Worm (Caenorhabditis elegans) whole organism, L4 larva: ENCODE data around the gene cfap-20.

ENCODE experiments used
- D1046.2 ChIP-seq: fragments of 200-800 bp; sonication (Bioruptor generic); IDR thresholded peaks from 2 replicates; pipeline ENCODE4 v1.3.6; 2022; ENCODE audit warnings: missing genetic modification characterization, missing compliant biosample characterization
- F10B5.3 ChIP-seq: sonication (generic microtip); optimal IDR thresholded peaks from 2 replicates; lab custom pipeline; 2016; ENCODE audit warnings: mild to moderate bottlenecking, missing genetic modification characterization, missing compliant biosample characterization
- F26F4.8 ChIP-seq: fragments of 200-800 bp; sonication (Bioruptor generic); conservative IDR thresholded peaks from 2 replicates; pipeline ENCODE4 v1.3.6; 2022; ENCODE audit warnings: missing genetic modification characterization, missing compliant biosample characterization
- F44E2.7 ChIP-seq: fragments of 200-800 bp; sonication (Bioruptor generic); IDR thresholded peaks from 2 replicates; pipeline ENCODE4 v2.1.2; 2022; ENCODE audit warnings: missing genetic modification characterization, missing compliant biosample characterization
- F49E8.2 ChIP-seq: sonication (generic microtip); optimal IDR thresholded peaks from 2 replicates; lab custom pipeline; 2016; ENCODE audit warnings: missing compliant biosample characterization, mild to moderate bottlenecking, missing genetic modification characterization, borderline replicate concordance
- arid-1 ChIP-seq: fragments of 200-800 bp; sonication (Bioruptor generic); conservative IDR thresholded peaks from 2 replicates; pipeline ENCODE4 v1.3.6; 2022; ENCODE audit warnings: missing genetic modification reagents, missing genetic modification characterization, missing compliant biosample characterization
- ceh-20 ChIP-seq: fragments of 200-800 bp; sonication (Bioruptor generic); IDR thresholded peaks from 2 replicates; pipeline ENCODE4 v1.3.6; 2022; ENCODE audit warnings: missing genetic modification reagents, missing genetic modification characterization, missing compliant biosample characterization
- ceh-32 ChIP-seq: sonication (generic microtip); optimal IDR thresholded peaks from 2 replicates; lab custom pipeline; 2016; ENCODE audit warnings: mild to moderate bottlenecking, missing genetic modification characterization, missing compliant biosample characterization; ENCODE audit not compliant: poor library complexity
- ceh-62 ChIP-seq: sonication (generic microtip); optimal IDR thresholded peaks from 2 replicates; lab custom pipeline; 2017; ENCODE audit warnings: missing biosample characterization, missing genetic modification characterization
- ceh-82 ChIP-seq: sonication (generic microtip); optimal IDR thresholded peaks from 2 replicates; lab custom pipeline; 2017; ENCODE audit warnings: missing biosample characterization, missing genetic modification characterization
- daf-8 ChIP-seq: fragments of 200-800 bp; sonication (Bioruptor generic); IDR thresholded peaks from 2 replicates; pipeline ENCODE4 v1.3.6; 2022; ENCODE audit warnings: missing genetic modification characterization, missing compliant biosample characterization
- dmd-6 ChIP-seq: fragments of 200-800 bp; sonication (Bioruptor generic); IDR thresholded peaks from 2 replicates; pipeline ENCODE4 v1.3.6; 2022; ENCODE audit warnings: missing genetic modification reagents, missing genetic modification characterization, missing compliant biosample characterization
- dmd-8 ChIP-seq: fragments of 200-800 bp; sonication (Bioruptor generic); IDR thresholded peaks from 2 replicates; pipeline ENCODE4 v1.3.6; 2022; ENCODE audit warnings: missing genetic modification characterization, missing compliant biosample characterization
- dpl-1 ChIP-seq: fragments of 150-350 bp; optimal IDR thresholded peaks from 2 replicates; lab custom pipeline; 2014; ENCODE audit warnings: missing biosample characterization, missing genetic modification reagents, missing genetic modification characterization
- egl-43 ChIP-seq: fragments of 200-800 bp; sonication (Bioruptor generic); IDR thresholded peaks from 2 replicates; pipeline ENCODE4 v1.3.6; 2022; ENCODE audit warnings: missing genetic modification reagents, missing genetic modification characterization, missing compliant biosample characterization
- fkh-10 ChIP-seq: fragments of 150-350 bp; optimal IDR thresholded peaks from 2 replicates; lab custom pipeline; 2014; ENCODE audit warnings: missing biosample characterization, missing genetic modification reagents, missing genetic modification characterization
- fos-1 ChIP-seq: fragments of 150-350 bp; optimal IDR thresholded peaks from 2 replicates; lab custom pipeline; 2014; ENCODE audit warnings: missing biosample characterization, missing genetic modification characterization
- gei-8 ChIP-seq: fragments of 200-800 bp; sonication (Bioruptor generic); optimal IDR thresholded peaks from 2 replicates; lab custom pipeline; 2018; ENCODE audit warnings: mild to moderate bottlenecking, missing genetic modification characterization, missing compliant biosample characterization
- hlh-30 ChIP-seq: sonication (generic microtip); optimal IDR thresholded peaks from 2 replicates; lab custom pipeline; 2017; ENCODE audit warnings: antibody characterized with exemption, mild to moderate bottlenecking, missing genetic modification characterization, missing compliant biosample characterization; ENCODE audit not compliant: insufficient read depth
- hmg-1.1 ChIP-seq: fragments of 200-800 bp; sonication (Bioruptor generic); IDR thresholded peaks from 2 replicates; pipeline ENCODE4 v1.3.6; 2022; ENCODE audit warnings: missing genetic modification reagents, missing genetic modification characterization, missing compliant biosample characterization
- lin-1 ChIP-seq: fragments of 200-800 bp; sonication (Bioruptor generic); IDR thresholded peaks from 2 replicates; pipeline ENCODE4 v1.3.6; 2022; ENCODE audit warnings: missing genetic modification reagents, missing genetic modification characterization, missing compliant biosample characterization
- lin-29 ChIP-seq: fragments of 200-800 bp; sonication (Bioruptor generic); IDR thresholded peaks from 2 replicates; pipeline ENCODE4 v1.3.6; 2022; ENCODE audit warnings: missing genetic modification reagents, missing genetic modification characterization, missing compliant biosample characterization
- lin-38 ChIP-seq: fragments of 200-800 bp; sonication (Bioruptor generic); IDR thresholded peaks from 2 replicates; pipeline ENCODE4 v1.3.6; 2022; ENCODE audit warnings: missing genetic modification reagents, missing genetic modification characterization, missing compliant biosample characterization
- lin-39 ChIP-seq: fragments of 150-350 bp; optimal IDR thresholded peaks from 2 replicates; lab custom pipeline; 2014; ENCODE audit warnings: missing biosample characterization, missing genetic modification reagents, missing genetic modification characterization
- lir-3 ChIP-seq: sonication (generic microtip); optimal IDR thresholded peaks from 2 replicates; lab custom pipeline; 2016; ENCODE audit warnings: mild to moderate bottlenecking, missing genetic modification characterization, missing compliant biosample characterization
- madf-9 ChIP-seq: fragments of 200-800 bp; sonication (Bioruptor generic); conservative IDR thresholded peaks from 2 replicates; pipeline ENCODE4 v1.3.6; 2022; ENCODE audit warnings: missing genetic modification reagents, missing genetic modification characterization, missing compliant biosample characterization
- mdl-1 ChIP-seq, 2 experiments: fragments of 150-350 bp in 1 of 2; sonication (generic microtip) in 1 of 2; optimal IDR thresholded peaks; 2 replicates each; lab custom pipeline; 2014 to 2017; ENCODE audit warnings: missing biosample characterization in 2 of 2, missing genetic modification characterization in 2 of 2
- mxl-2 ChIP-seq: fragments of 200-800 bp; sonication (Bioruptor generic); conservative IDR thresholded peaks from 2 replicates; pipeline ENCODE4 v1.3.6; 2022; ENCODE audit warnings: missing genetic modification reagents, missing genetic modification characterization, missing compliant biosample characterization
- mxl-3 ChIP-seq: fragments of 200-800 bp; sonication (Bioruptor generic); optimal IDR thresholded peaks from 2 replicates; lab custom pipeline; 2018; ENCODE audit warnings: mild to moderate bottlenecking, missing genetic modification characterization, missing compliant biosample characterization
- nhr-10 ChIP-seq: fragments of 150-350 bp; optimal IDR thresholded peaks from 2 replicates; lab custom pipeline; 2014; ENCODE audit warnings: missing biosample characterization, missing genetic modification characterization
- nhr-237 ChIP-seq: sonication (generic microtip); optimal IDR thresholded peaks from 2 replicates; lab custom pipeline; 2017; ENCODE audit warnings: missing biosample characterization, missing genetic modification characterization
- nhr-41 ChIP-seq: fragments of 200-800 bp; sonication (Bioruptor generic); IDR thresholded peaks from 2 replicates; pipeline ENCODE4 v1.3.6; 2022; ENCODE audit warnings: missing genetic modification reagents, missing genetic modification characterization, missing compliant biosample characterization
- nhr-48 ChIP-seq: sonication (generic microtip); optimal IDR thresholded peaks from 2 replicates; lab custom pipeline; 2016; ENCODE audit warnings: mild to moderate bottlenecking, missing genetic modification characterization, missing compliant biosample characterization
- nhr-6 ChIP-seq: fragments of 150-350 bp; optimal IDR thresholded peaks from 2 replicates; lab custom pipeline; 2014; ENCODE audit warnings: missing biosample characterization, missing genetic modification characterization
- pha-4 ChIP-seq, 2 experiments: fragments of 150-350 bp in 1 of 2; fragments of 200-800 bp in 1 of 2; sonication (Bioruptor generic) in 1 of 2; IDR thresholded peaks in 1 of 2; optimal IDR thresholded peaks in 1 of 2; 2 replicates each; pipeline versions ENCODE4 v1.3.6 to Lab custom; 2014 to 2022; ENCODE audit warnings: missing genetic modification characterization in 2 of 2, missing genetic modification reagents in 2 of 2, missing biosample characterization in 1 of 2, missing compliant biosample characterization in 1 of 2
- sdz-12 ChIP-seq: fragments of 200-800 bp; sonication (Bioruptor generic); optimal IDR thresholded peaks from 2 replicates; lab custom pipeline; 2018; ENCODE audit warnings: mild to moderate bottlenecking, missing genetic modification characterization, missing compliant biosample characterization
- set-16 ChIP-seq: fragments of 200-800 bp; sonication (Bioruptor generic); IDR thresholded peaks from 2 replicates; pipeline ENCODE4 v1.3.6; 2022; ENCODE audit warnings: missing genetic modification reagents, missing genetic modification characterization, missing compliant biosample characterization
- snpc-1.2 ChIP-seq: fragments of 200-800 bp; sonication (Bioruptor generic); IDR thresholded peaks from 2 replicates; pipeline ENCODE4 v1.3.6; 2022; ENCODE audit warnings: missing genetic modification reagents, missing genetic modification characterization, missing compliant biosample characterization
- snpc-4 ChIP-seq: fragments of 150-350 bp; optimal IDR thresholded peaks from 2 replicates; lab custom pipeline; 2014; ENCODE audit warnings: missing biosample characterization, missing genetic modification characterization
- spr-3 ChIP-seq: fragments of 200-800 bp; sonication (Bioruptor generic); optimal IDR thresholded peaks from 2 replicates; lab custom pipeline; 2018; ENCODE audit warnings: mild to moderate bottlenecking, missing genetic modification characterization, missing compliant biosample characterization
- unc-130 ChIP-seq: sonication (generic microtip); optimal IDR thresholded peaks from 2 replicates; lab custom pipeline; 2016; ENCODE audit warnings: missing genetic modification reagents, missing genetic modification characterization, missing compliant biosample characterization
- unc-39 ChIP-seq: sonication (generic microtip); optimal IDR thresholded peaks from 2 replicates; lab custom pipeline; 2017; ENCODE audit warnings: missing biosample characterization, missing genetic modification characterization
- vab-7 ChIP-seq: fragments of 200-800 bp; sonication (Bioruptor generic); IDR thresholded peaks from 2 replicates; pipeline ENCODE4 v1.3.6; 2022; ENCODE audit warnings: missing genetic modification reagents, missing genetic modification characterization, missing compliant biosample characterization
- zag-1 ChIP-seq: fragments of 150-350 bp; optimal IDR thresholded peaks from 2 replicates; lab custom pipeline; 2014; ENCODE audit warnings: missing biosample characterization, missing genetic modification characterization
- zfp-2 ChIP-seq: sonication (generic microtip); optimal IDR thresholded peaks from 2 replicates; lab custom pipeline; 2016; ENCODE audit warnings: mild to moderate bottlenecking, missing genetic modification characterization, missing compliant biosample characterization

Gene cfap-20

DNA sequence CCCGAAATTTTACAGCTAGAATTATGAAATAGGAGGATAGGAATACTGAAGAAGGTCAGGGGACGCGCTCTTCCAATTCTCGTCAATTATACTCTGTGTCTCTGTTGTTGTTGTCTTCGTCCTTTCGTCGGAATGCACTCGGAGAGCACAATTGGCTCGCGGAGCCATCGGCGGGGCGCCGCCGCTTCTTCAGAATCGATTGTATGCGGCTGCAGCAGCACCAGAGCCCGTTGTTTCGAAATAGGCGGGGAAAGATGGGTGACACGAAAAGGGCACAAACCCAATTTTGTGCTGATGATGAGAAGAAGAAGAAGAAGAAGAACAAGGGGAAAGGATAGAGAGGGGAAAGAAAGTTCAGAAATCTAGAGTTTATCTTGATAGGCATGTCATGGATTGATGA lies 4.8 kb upstream of the cfap-20 start (continued):
- no peak for TF ChIP-seq ceh-32 (tag; lab: Kevin White, UChicago)
- TF ChIP-seq lin-29: no peak
- no peak for TF ChIP-seq zag-1 (tag; lab: Kevin White, UChicago)
- no peak for TF ChIP-seq F44E2.7 (GFP tag; lab: Robert Waterston, UW)
- TF ChIP-seq F49E8.2: no peak
- no peak for TF ChIP-seq snpc-4 (tag; lab: Kevin White, UChicago)
- TF ChIP-seq mdl-1 (tag; optimal IDR thresholded peaks at IDR 0.05; lab: Kevin White, UChicago): no peak
- TF ChIP-seq ceh-20 (GFP tag; lab: Robert Waterston, UW): no peak
- TF ChIP-seq D1046.2: no peak
- TF ChIP-seq nhr-41 (GFP tag; lab: Robert Waterston, UW): no peak
- no peak for TF ChIP-seq zfp-2 (tag; lab: Kevin White, UChicago)
- no peak for TF ChIP-seq nhr-237 (tag; lab: Kevin White, UChicago)
- TF ChIP-seq snpc-1.2 (GFP tag; lab: Robert Waterston, UW): no peak
- no peak for TF ChIP-seq dmd-6
- no peak for TF ChIP-seq unc-39 (tag; lab: Kevin White, UChicago)
- TF ChIP-seq lin-39 (tag; lab: Kevin White, UChicago): no peak
- TF ChIP-seq hlh-30 (tag; lab: Kevin White, UChicago): no peak
- no peak for TF ChIP-seq mxl-3 (GFP tag; lab: Kevin White, UChicago)
- TF ChIP-seq dmd-8: no peak
- TF ChIP-seq F10B5.3 (tag; lab: Kevin White, UChicago): no peak
- TF ChIP-seq lir-3: no peak
- TF ChIP-seq ceh-82 (tag; lab: Kevin White, UChicago): no peak
- no peak for TF ChIP-seq spr-3
- no peak for TF ChIP-seq madf-9 (GFP tag; lab: Robert Waterston, UW)
- no peak for TF ChIP-seq dpl-1 (GFP tag; lab: Kevin White, UChicago)
- TF ChIP-seq lin-1 (GFP tag; lab: Robert Waterston, UW): no peak
- peak; percentile 63 for TF ChIP-seq set-16 (GFP tag; lab: Robert Waterston, UW)
- no peak for TF ChIP-seq gei-8 (GFP tag; lab: Kevin White, UChicago)
- peak; percentile 51 for TF ChIP-seq fkh-10 (GFP tag; lab: Kevin White, UChicago)
- no peak for TF ChIP-seq egl-43 (GFP tag; lab: Robert Waterston, UW)
- TF ChIP-seq vab-7 (GFP tag; lab: Robert Waterston, UW): no peak
- TF ChIP-seq unc-130 (GFP tag; lab: Kevin White, UChicago): no peak
- no peak for TF ChIP-seq ceh-62 (tag; lab: Kevin White, UChicago)
- no peak for TF ChIP-seq daf-8 (GFP tag; lab: Robert Waterston, UW)
- no peak for TF ChIP-seq fos-1 (tag; lab: Kevin White, UChicago)
- TF ChIP-seq nhr-10 (tag; lab: Kevin White, UChicago): no peak
- TF ChIP-seq arid-1 (GFP tag; lab: Robert Waterston, UW): no peak
- no peak for TF ChIP-seq mxl-2 (GFP tag; lab: Robert Waterston, UW)
- 0 out of 2 replicates have a peak, but pooled peaks have one; percentile 13 for TF ChIP-seq hmg-1.1 (GFP tag; lab: Robert Waterston, UW)
- TF ChIP-seq nhr-48 (tag; lab: Kevin White, UChicago): no peak
- TF ChIP-seq sdz-12 (GFP tag; lab: Kevin White, UChicago): no peak

DNA sequence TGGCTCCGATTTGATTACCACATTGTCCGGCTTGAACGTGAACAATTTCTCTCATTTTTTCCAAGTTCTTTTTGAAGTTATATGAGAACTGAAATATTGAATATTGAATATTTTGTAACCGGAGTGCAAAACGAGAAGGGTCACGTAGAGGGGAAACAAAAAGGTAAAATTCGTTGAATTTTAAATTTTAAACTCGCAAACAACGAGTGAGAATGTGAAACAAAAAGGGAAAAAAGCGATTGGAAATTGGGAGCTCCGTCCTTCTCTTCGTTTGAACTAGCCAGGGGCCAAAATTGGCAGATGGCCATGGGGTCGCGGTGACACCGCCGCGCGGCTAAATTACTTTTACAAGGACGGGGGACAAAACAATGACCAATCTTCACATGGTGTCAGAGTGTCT lies 4.2 kb upstream of the cfap-20 start, which contains the start of gene ben-1:
Gene ben-1 (minus strand): TSS at position 101 of the 400 bp plus-strand sequence.
- TF ChIP-seq gei-8 (GFP tag; lab: Kevin White, UChicago): no peak
- TF ChIP-seq F26F4.8: no peak
- no peak for TF ChIP-seq lin-38 (GFP tag; lab: Robert Waterston, UW)
- TF ChIP-seq nhr-6: no peak
- TF ChIP-seq pha-4 (GFP tag; IDR thresholded peaks at IDR 0.05; lab: Robert Waterston, UW): no peak
- TF ChIP-seq pha-4 (tag; optimal IDR thresholded peaks at IDR 0.05; lab: Kevin White, UChicago): no peak
